Fruit fly (Drosophila melanogaster): Measurements from ENCODE around the gene bsk.

- TF ChIP-seq CG8478 (optimal IDR thresholded peaks at IDR 0.05) (no peak), CTCF (optimal IDR thresholded peaks at IDR 0.05) (no peak)
Measured at dm6 chr2L:10249655-10250202, 572 bp downstream of the bsk start.

All from S2 (cell line).